Worm (Caenorhabditis elegans) whole organism, L4/young adult: ENCODE data around the gene nlp-78.

ENCODE experiments used
- W03F9.2 ChIP-seq: fragments of 150-350 bp; optimal IDR thresholded peaks from 2 replicates; lab custom pipeline; 2014; ENCODE audit warnings: missing biosample characterization, missing genetic modification characterization
- dao-5 ChIP-seq: sonication (generic microtip); optimal IDR thresholded peaks from 2 replicates; lab custom pipeline; 2016; ENCODE audit warnings: missing genotype, missing genetic modification characterization, moderate library complexity, missing compliant biosample characterization
- him-1 ChIP-seq: sonication (generic microtip); optimal IDR thresholded peaks from 2 replicates; lab custom pipeline; 2016; ENCODE audit warnings: missing genotype, missing genetic modification reagents, missing genetic modification characterization, missing compliant biosample characterization

Gene nlp-78

ce11 chrII:9135878-9136277 is at the start of gene nlp-78:
nlp-78 (plus strand) TSS chrII:9136178.
- TF ChIP-seq W03F9.2 (tag; lab: Kevin White, UChicago), result no peak
- no peak for TF ChIP-seq him-1
- TF ChIP-seq dao-5, result no peak

DNA sequence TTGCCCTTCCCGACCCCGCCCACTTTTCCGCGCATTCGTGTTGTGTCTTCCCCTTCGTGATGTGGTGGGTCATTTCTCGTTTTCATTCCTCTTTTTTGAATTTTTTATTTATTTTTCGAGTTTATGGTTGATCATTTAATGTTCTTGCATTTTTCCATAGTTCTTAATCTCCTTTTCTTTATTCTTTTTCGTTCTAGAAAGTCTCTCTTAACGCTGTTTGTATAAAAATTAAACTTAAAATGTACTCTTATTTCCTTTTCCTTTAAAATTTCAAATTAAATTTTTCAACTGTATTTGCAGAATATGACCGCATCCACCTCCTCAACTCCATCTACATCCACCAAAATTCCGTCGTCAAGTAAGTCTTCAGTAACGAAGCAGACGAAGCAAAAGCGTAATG is 49.7 kb upstream of the nlp-78 start, which contains the start of gene hlh-3:
hlh-3 (plus strand) TSS at position 301 of the 400 bp plus-strand sequence.
- TF ChIP-seq him-1 (no peak), W03F9.2 (tag; lab: Kevin White, UChicago) (no peak), dao-5 (no peak)

DNA sequence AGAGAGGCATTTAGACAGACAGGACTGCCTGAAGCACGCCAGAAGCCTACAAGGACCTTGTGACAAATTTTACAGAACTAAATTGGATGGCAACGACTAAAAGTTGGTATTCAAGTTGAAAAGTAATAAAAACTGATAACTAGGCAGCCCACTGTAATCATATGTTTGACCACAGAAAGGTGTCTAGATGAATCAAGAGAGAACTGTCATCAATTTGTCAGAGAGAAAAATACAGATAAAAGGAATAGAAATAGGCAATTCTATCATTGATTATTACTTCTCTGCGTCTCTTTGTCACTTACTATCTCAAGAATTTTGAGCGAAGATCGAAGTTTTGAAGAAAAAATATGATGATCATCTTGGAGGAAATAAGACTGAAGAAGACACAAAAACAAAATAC is 43.1 kb upstream of the nlp-78 start:
- TF ChIP-seq dao-5 (no peak), him-1 (no peak), W03F9.2 (tag; lab: Kevin White, UChicago) (no peak)

DNA sequence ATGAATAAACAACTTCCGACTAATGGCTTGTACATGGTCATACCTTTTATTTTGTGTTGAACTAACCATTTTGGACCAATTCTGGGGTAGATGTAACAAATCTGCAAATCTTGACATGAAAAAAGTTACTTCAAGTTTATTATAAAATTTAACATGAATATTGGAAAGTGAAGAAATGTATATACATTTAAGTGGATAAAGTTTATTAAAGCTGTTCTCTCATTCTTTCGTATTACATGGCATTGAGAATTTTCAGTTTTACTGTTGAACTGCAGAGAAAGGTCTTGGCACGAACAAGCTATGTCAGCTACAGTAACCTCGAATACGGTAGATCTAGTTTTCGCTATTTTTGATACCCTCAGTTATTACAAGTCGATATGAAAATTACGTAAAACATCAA is 42.4 kb upstream of the nlp-78 start, which contains the start of gene C07H4.1:
C07H4.1 (minus strand) TSS at position 101 of the 400 bp plus-strand sequence.
- TF ChIP-seq W03F9.2 (tag; lab: Kevin White, UChicago), result no peak
- no peak for TF ChIP-seq dao-5
- no peak for TF ChIP-seq him-1

- TF ChIP-seq him-1 (no peak), W03F9.2 (tag; lab: Kevin White, UChicago) (peak; percentile 42), dao-5 (no peak)
These were observed 41.7 kb upstream of the nlp-78 start for ce11 chrII:9094247-9094790.

DNA sequence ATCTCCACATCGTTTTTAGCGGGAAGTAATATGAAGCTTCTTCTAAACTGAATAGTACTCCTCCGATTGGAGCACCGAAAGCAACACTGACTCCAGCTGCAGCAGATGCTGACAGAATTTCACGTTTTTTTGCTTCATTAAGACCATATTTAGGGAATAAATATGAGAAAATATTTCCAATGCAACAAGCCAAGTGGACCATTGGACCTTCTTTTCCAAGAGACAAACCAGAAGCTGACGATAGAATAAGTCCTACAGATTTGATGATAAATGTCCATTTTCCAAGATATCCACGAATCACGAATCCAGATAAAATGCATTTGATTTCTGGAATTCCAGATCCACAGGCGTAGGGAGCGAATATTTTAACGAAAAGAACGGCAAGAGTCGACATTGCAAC is 38.7 kb upstream of the nlp-78 start:
- TF ChIP-seq W03F9.2 (tag; lab: Kevin White, UChicago), result no peak
- no peak for TF ChIP-seq him-1
- no peak for TF ChIP-seq dao-5

DNA sequence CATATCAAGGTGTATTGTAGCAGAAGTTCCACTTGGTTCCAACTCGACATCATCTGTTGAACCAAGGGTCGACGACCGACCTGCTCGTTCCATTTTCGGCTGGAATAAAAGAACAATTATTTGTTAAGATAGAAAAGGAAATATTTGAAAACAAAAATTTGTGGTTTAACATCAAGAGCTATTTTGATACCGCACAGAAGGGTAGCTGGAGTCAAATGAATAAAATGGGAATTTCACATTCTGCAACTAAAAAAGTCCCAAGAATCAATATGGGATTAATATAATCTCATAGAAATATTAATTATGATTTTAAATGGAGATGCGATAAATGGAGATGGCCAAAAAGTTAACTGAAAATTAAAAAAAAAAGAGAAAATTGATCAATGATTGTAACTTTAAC is 37.5 kb upstream of the nlp-78 start, which contains the start of gene clh-5:
clh-5 (minus strand) TSS at position 101 of the 400 bp plus-strand sequence.
- TF ChIP-seq him-1, result no peak
- TF ChIP-seq dao-5, result no peak
- no peak for TF ChIP-seq W03F9.2 (tag; lab: Kevin White, UChicago)

DNA sequence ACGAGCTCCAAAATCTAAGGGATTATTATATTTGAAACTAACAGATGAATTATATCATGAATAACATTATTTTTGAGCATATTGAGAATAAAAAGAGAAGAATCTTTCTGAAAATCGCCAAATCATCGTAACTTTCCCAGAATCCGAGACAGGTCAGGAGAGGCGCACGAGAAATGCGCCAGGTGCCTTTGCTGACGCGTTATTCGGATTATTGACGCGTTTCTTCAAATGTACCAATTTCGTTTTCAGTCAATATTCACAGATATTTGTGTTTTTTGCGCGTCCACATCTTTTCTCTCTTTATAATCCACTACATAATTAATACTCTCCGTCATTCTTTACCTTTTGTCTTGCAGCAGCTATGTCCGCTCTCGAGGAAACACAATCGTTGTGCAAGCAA is 37.0 kb upstream of the nlp-78 start, which contains the start of gene T24H10.1:
T24H10.1 (plus strand) TSS at position 355 of the 400 bp plus-strand sequence.
- TF ChIP-seq dao-5, result no peak
- peak; percentile 45 for TF ChIP-seq him-1
- peak; percentile 36 for TF ChIP-seq W03F9.2 (tag; lab: Kevin White, UChicago)

- TF ChIP-seq dao-5, result no peak
- no peak for TF ChIP-seq him-1
- no peak for TF ChIP-seq W03F9.2 (tag; lab: Kevin White, UChicago)
These were observed 35.2 kb upstream of the nlp-78 start, which contains the start of gene T24H10.5 for ce11 chrII:9100798-9101197. T24H10.5 (plus strand) TSS chrII:9101098.

DNA sequence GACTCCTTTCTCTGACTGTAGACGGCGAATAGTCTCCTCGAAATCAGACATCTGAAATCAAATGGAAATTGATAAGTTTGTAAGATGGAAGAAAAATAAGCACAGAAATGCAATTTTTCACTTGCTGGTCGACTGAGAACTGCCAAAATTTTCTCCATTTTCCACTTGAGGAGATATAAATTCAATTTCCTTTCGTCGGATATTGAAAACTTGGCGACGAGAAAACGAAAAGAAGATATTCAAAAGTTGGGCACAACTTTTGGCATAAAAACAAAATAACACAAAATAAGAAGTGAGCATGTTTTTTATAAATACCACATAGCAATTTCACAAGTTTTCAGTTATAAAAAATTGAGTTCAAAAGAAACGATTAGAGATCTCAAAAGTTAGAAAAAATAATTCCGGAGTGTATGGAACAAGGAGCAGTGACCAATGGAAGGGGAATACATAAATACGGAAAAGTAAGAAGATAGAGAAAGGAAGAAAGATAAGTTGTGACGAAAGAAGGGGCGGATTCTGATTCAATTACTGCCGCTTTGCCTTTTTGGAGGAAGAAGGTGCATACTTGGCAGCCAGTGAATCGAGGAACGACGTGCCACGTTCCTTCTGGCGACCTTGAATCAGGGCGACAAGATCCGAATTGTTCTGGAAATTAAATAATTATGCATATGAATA is 28.7 kb upstream of the nlp-78 start, which contains the start of gene dyrb-1:
dyrb-1 (minus strand) TSS at position 51 of the 675 bp plus-strand sequence.
- TF ChIP-seq dao-5, result no peak
- no peak for TF ChIP-seq W03F9.2 (tag; lab: Kevin White, UChicago)
- no peak for TF ChIP-seq him-1

DNA sequence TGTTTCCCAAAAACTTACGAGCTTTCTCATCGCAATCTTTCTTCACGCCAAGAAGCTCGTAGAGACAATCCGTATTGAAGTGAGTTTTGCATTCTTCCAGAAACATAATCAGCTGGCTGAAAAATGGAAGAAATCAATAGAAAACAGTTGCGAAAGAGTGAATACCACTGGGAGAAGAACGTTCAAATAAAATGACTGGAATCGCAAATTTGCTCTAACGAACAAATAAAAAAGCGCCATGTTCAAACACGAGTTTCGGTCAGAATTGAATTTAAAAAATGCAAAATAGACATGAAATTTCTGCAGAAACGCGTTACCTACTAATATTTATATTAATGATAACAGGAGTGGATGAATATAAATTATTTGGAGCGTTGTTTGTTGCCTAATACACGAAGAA is 27.5 kb upstream of the nlp-78 start, which contains the start of gene dnj-23:
dnj-23 (minus strand) TSS at position 158 of the 400 bp plus-strand sequence.
- TF ChIP-seq dao-5 (no peak), W03F9.2 (tag; lab: Kevin White, UChicago) (no peak)

DNA sequence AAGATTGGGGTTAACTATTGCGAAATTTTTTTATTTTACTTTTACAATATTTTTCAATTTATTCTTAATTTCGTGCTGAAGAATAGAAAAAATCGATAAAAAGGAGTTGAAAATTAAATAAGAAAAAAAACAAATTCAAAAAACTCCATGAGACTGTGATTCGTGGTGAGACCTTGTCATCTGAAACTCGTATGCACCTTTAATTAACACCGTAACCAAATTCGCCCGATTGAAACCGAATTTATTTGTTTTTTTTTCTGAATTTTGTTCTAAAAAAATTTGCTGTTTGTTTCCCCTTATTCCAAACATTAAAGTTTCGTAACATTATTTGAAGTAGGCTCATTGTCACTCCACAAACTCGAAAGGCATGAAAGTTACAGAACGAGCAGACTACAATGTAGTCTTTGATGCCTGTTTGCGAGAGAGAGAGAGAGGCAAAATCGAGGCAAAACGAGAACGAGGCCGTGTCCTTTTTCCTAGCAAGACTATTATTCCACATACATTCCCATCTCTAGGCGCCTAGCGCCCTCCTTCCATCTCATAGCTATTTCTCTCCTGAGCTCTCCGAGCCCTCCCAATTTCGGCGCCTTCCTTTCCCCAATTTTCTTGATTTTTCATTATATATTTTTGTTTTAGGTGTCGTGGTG is 26.9 kb upstream of the nlp-78 start, which contains the start of gene T24H10.4:
T24H10.4 (plus strand) TSS at position 630 of the 647 bp plus-strand sequence.
- no peak for TF ChIP-seq W03F9.2 (tag; lab: Kevin White, UChicago)
- no peak for TF ChIP-seq him-1
- TF ChIP-seq dao-5, result no peak

DNA sequence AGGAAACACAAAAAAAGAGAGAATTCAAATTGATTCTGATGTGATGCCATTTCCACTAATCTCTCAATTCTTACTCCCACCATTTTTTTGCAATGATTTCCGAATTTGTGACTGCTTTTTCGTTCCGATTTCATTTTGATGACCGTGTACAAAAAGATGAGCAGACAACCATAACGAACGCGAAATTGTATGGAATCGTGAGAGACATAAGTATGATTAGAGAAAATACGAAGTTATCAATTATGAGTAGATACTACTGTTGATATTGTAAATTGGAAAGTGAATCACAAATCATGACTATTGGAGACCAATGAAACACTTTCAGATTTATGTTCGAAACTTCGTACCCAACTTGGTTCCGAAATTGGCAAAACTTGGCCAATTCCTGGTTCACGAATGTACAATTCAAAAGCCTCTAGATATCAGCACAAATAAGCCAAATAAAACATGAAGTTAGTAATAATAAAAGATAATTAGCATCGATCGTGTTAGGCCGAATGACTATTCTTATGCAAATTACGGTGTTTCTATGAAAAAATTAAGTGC is 24.4 kb upstream of the nlp-78 start:
- TF ChIP-seq dao-5, result no peak
- TF ChIP-seq W03F9.2 (tag; lab: Kevin White, UChicago), result no peak
- TF ChIP-seq him-1, result no peak

ce11 chrII:9112851-9113250 is 23.1 kb upstream of the nlp-78 start, which contains the start of gene jun-1:
jun-1 (plus strand) TSS chrII:9113157.
- no peak for TF ChIP-seq dao-5
- peak; percentile 62 for TF ChIP-seq W03F9.2 (tag; lab: Kevin White, UChicago)
- peak; percentile 4 for TF ChIP-seq him-1
